Fruit fly (Drosophila melanogaster) Kc167 (cell line): ENCODE data around the gene Takl1.

Experiments
- Myc ChIP-seq: fragments of >200 bp; optimal IDR thresholded peaks from 2 replicates; lab custom pipeline; 2017; ENCODE audit warnings: missing external identifiers
- h ChIP-seq: fragments of >200 bp; optimal IDR thresholded peaks from 3 replicates; lab custom pipeline; 2018; ENCODE audit warnings: missing external identifiers
- insv ChIP-seq: fragments of >200 bp; optimal IDR thresholded peaks from 3 replicates; lab custom pipeline; 2018; ENCODE audit warnings: missing external identifiers
- psq ChIP-seq: fragments of >200 bp; optimal IDR thresholded peaks from 2 replicates; lab custom pipeline; 2017; ENCODE audit warnings: missing external identifiers
- ttk ChIP-seq: sonication (Bioruptor generic); optimal IDR thresholded peaks from 2 replicates; lab custom pipeline; 2017; ENCODE audit warnings: missing external identifiers

DNA sequence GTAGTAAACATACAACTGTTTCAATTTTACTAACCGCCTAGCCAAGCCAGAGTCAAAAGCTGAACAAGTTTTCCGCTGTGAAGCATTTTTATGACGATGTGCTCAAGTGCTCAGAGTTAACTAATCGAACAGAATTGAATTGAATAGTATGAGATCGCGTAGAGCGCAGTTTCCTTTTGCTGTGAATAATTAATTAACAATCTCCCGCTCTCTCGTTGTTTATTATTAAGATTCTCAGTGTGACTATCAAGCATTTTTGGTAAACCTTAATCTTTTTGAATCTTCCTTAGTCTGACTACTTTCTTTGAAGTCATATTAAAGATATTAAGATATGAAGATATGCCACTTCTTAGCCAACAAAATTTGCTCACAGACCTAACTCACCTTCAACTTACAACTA is 27.2 kb downstream of the Takl1 start, which contains the start of gene CG31200:
- no peak for TF ChIP-seq psq (lab: Kevin White, UChicago)
- no peak for TF ChIP-seq h
- TF ChIP-seq Myc (lab: Kevin White, UChicago), result no peak
- TF ChIP-seq ttk (lab: Kevin White, UChicago), result no peak
- no peak for TF ChIP-seq insv (lab: Kevin White, UChicago)
